Fruit fly (Drosophila melanogaster) whole organism, prepupa: ENCODE results near the gene IFT43.

Experiments
- Blimp-1 ChIP-seq: fragments of 200-800 bp; sonication (Bioruptor generic); optimal IDR thresholded peaks from 3 replicates; lab custom pipeline; 2017; ENCODE audit warnings: missing biosample characterization, missing genetic modification characterization, mild to moderate bottlenecking, moderate library complexity, missing genetic modification reagents
- CG10631 ChIP-seq: fragments of 200-800 bp; sonication (Bioruptor generic); optimal IDR thresholded peaks from 2 replicates; lab custom pipeline; 2016; ENCODE audit warnings: missing biosample characterization, missing genetic modification characterization
- CG10669 ChIP-seq: fragments of 200-800 bp; sonication (Bioruptor generic); optimal IDR thresholded peaks from 3 replicates; lab custom pipeline; 2018; ENCODE audit warnings: missing biosample characterization, mild to moderate bottlenecking, missing genetic modification characterization, moderate library complexity
- CG11294 ChIP-seq: fragments of 200-800 bp; sonication (Bioruptor generic); IDR thresholded peaks from 2 replicates; pipeline ENCODE4 v1.3.6; 2022; ENCODE audit warnings: missing biosample characterization, missing genetic modification characterization
- CG11762 ChIP-seq: fragments of 200-800 bp; sonication (Bioruptor generic); optimal IDR thresholded peaks from 3 replicates; lab custom pipeline; 2016; ENCODE audit warnings: missing biosample characterization, missing genetic modification characterization; ENCODE audit not compliant: insufficient read depth
- CG11902 ChIP-seq: fragments of 200-800 bp; sonication (Bioruptor generic); optimal IDR thresholded peaks from 3 replicates; lab custom pipeline; 2016; ENCODE audit warnings: missing biosample characterization, missing genetic modification characterization
- CG15336 ChIP-seq: fragments of 200-800 bp; sonication (Bioruptor generic); IDR thresholded peaks from 2 replicates; pipeline ENCODE4 v1.3.6; 2022; ENCODE audit warnings: missing biosample characterization, missing genetic modification characterization
- CG16779 ChIP-seq: fragments of 200-800 bp; sonication (Bioruptor generic); optimal IDR thresholded peaks from 3 replicates; lab custom pipeline; 2017; ENCODE audit warnings: missing biosample characterization, mild to moderate bottlenecking, missing genetic modification characterization
- CG3032 ChIP-seq: fragments of 200-800 bp; optimal IDR thresholded peaks from 2 replicates; lab custom pipeline; 2019; ENCODE audit warnings: missing biosample characterization, mild to moderate bottlenecking, missing genetic modification characterization, moderate library complexity
- CG31627 ChIP-seq: fragments of 200-800 bp; sonication (Bioruptor generic); optimal IDR thresholded peaks from 3 replicates; lab custom pipeline; 2016; ENCODE audit warnings: missing biosample characterization, missing genetic modification characterization
- CG32006 ChIP-seq: fragments of 200-800 bp; sonication (Bioruptor generic); optimal IDR thresholded peaks from 3 replicates; lab custom pipeline; 2017; ENCODE audit warnings: missing biosample characterization, mild to moderate bottlenecking, missing genetic modification characterization
- CG3919 ChIP-seq: fragments of 200-800 bp; sonication (Bioruptor generic); optimal IDR thresholded peaks from 3 replicates; lab custom pipeline; 2016; ENCODE audit warnings: missing biosample characterization, missing genetic modification characterization
- CG4318 ChIP-seq: fragments of 200-800 bp; sonication (Bioruptor generic); optimal IDR thresholded peaks from 3 replicates; lab custom pipeline; 2017; ENCODE audit warnings: missing biosample characterization, mild to moderate bottlenecking, missing genetic modification characterization
- CG6163 ChIP-seq: fragments of 200-800 bp; sonication (Bioruptor generic); IDR thresholded peaks from 3 replicates; pipeline ENCODE4 v1.3.6; 2022; ENCODE audit warnings: missing biosample characterization, missing genetic modification characterization
- CG6276 ChIP-seq: fragments of 200-800 bp; sonication (Bioruptor generic); optimal IDR thresholded peaks from 2 replicates; lab custom pipeline; 2017; ENCODE audit warnings: missing biosample characterization, mild to moderate bottlenecking, missing genetic modification characterization
- CG6792 ChIP-seq: fragments of 200-800 bp; sonication (Bioruptor generic); optimal IDR thresholded peaks from 3 replicates; lab custom pipeline; 2016; ENCODE audit warnings: missing biosample characterization, missing genetic modification characterization
- CG6808 ChIP-seq: fragments of 200-800 bp; sonication (Bioruptor generic); optimal IDR thresholded peaks from 3 replicates; lab custom pipeline; 2017; ENCODE audit warnings: missing biosample characterization, missing genetic modification characterization, mild to moderate bottlenecking, moderate library complexity, missing genetic modification reagents
- CG7368 ChIP-seq: fragments of 200-800 bp; sonication (Bioruptor generic); optimal IDR thresholded peaks from 3 replicates; lab custom pipeline; 2016; ENCODE audit warnings: missing biosample characterization, missing genetic modification characterization
- CG8119 ChIP-seq: fragments of 200-800 bp; sonication (Bioruptor generic); IDR thresholded peaks from 3 replicates; pipeline ENCODE4 v1.3.6; 2022; ENCODE audit warnings: missing biosample characterization, missing genetic modification characterization
- CG8319 ChIP-seq: fragments of 200-800 bp; sonication (Bioruptor generic); optimal IDR thresholded peaks from 3 replicates; lab custom pipeline; 2016; ENCODE audit warnings: missing biosample characterization, missing genetic modification characterization
- CG8632 ChIP-seq: fragments of 200-800 bp; sonication (Bioruptor generic); optimal IDR thresholded peaks from 3 replicates; lab custom pipeline; 2016; ENCODE audit warnings: missing biosample characterization, missing genetic modification characterization
- CG9139 ChIP-seq: fragments of 200-800 bp; sonication (Bioruptor generic); optimal IDR thresholded peaks from 3 replicates; lab custom pipeline; 2017; ENCODE audit warnings: missing biosample characterization, mild to moderate bottlenecking, missing genetic modification characterization
- Eip93F ChIP-seq: fragments of 200-800 bp; sonication (Bioruptor generic); optimal IDR thresholded peaks from 2 replicates; lab custom pipeline; 2016; ENCODE audit warnings: missing biosample characterization, mild to moderate bottlenecking, missing genetic modification characterization
- Ets21C ChIP-seq: fragments of 200-800 bp; sonication (Bioruptor generic); optimal IDR thresholded peaks from 3 replicates; lab custom pipeline; 2016; ENCODE audit warnings: missing biosample characterization, missing genetic modification characterization
- Ets96B ChIP-seq: fragments of 200-800 bp; optimal IDR thresholded peaks from 2 replicates; lab custom pipeline; 2019; ENCODE audit warnings: missing biosample characterization, mild to moderate bottlenecking, missing genetic modification characterization, moderate library complexity
- Gug ChIP-seq: fragments of 200-800 bp; sonication (Bioruptor generic); IDR thresholded peaks from 2 replicates; pipeline ENCODE4 v1.3.6; 2022; ENCODE audit warnings: missing biosample characterization, missing genetic modification characterization
- Hr38 ChIP-seq: sonication (Bioruptor generic); optimal IDR thresholded peaks from 2 replicates; lab custom pipeline; 2016; ENCODE audit warnings: missing biosample characterization, missing genetic modification characterization
- Hr39 ChIP-seq: fragments of 200-800 bp; sonication (Bioruptor generic); optimal IDR thresholded peaks from 2 replicates; lab custom pipeline; 2016; ENCODE audit warnings: missing biosample characterization, missing genetic modification characterization
- Hr4 ChIP-seq: fragments of 200-800 bp; sonication (Bioruptor generic); optimal IDR thresholded peaks from 3 replicates; lab custom pipeline; 2016; ENCODE audit warnings: missing biosample characterization, missing genetic modification characterization
- Sox15 ChIP-seq: fragments of 200-800 bp; sonication (Bioruptor generic); optimal IDR thresholded peaks from 3 replicates; lab custom pipeline; 2016; ENCODE audit warnings: missing biosample characterization, missing genetic modification characterization
- achi ChIP-seq: fragments of 200-800 bp; sonication (Bioruptor generic); optimal IDR thresholded peaks from 3 replicates; lab custom pipeline; 2016; ENCODE audit warnings: missing biosample characterization, missing genetic modification characterization
- acj6 ChIP-seq: fragments of 200-800 bp; sonication (Bioruptor generic); optimal IDR thresholded peaks from 3 replicates; lab custom pipeline; 2016; ENCODE audit warnings: missing biosample characterization, missing genetic modification characterization
- cyc ChIP-seq: fragments of 200-800 bp; sonication (Bioruptor generic); optimal IDR thresholded peaks from 3 replicates; lab custom pipeline; 2016; ENCODE audit warnings: missing biosample characterization, missing genetic modification characterization
- dac ChIP-seq: fragments of 200-800 bp; sonication (Bioruptor generic); optimal IDR thresholded peaks from 2 replicates; lab custom pipeline; 2017; ENCODE audit warnings: missing biosample characterization, mild to moderate bottlenecking, missing genetic modification characterization
- dsx ChIP-seq: fragments of 200-800 bp; optimal IDR thresholded peaks from 3 replicates; lab custom pipeline; 2019; ENCODE audit warnings: missing biosample characterization, mild to moderate bottlenecking, missing genetic modification characterization, moderate library complexity; ENCODE audit not compliant: poor library complexity, severe bottlenecking
- eg ChIP-seq: fragments of 200-800 bp; sonication (Bioruptor generic); IDR thresholded peaks from 3 replicates; pipeline ENCODE4 v1.3.6; 2022; ENCODE audit warnings: missing biosample characterization, missing genetic modification characterization
- esn ChIP-seq: fragments of 200-800 bp; sonication (Bioruptor generic); optimal IDR thresholded peaks from 2 replicates; lab custom pipeline; 2016; ENCODE audit warnings: missing biosample characterization, mild to moderate bottlenecking, missing genetic modification characterization, moderate library complexity
- fd59A ChIP-seq: fragments of 200-800 bp; sonication (Bioruptor generic); optimal IDR thresholded peaks from 2 replicates; lab custom pipeline; 2017; ENCODE audit warnings: missing biosample characterization, mild to moderate bottlenecking, missing genetic modification characterization, missing genetic modification reagents
- lz ChIP-seq: fragments of 200-800 bp; sonication (Bioruptor generic); optimal IDR thresholded peaks from 3 replicates; lab custom pipeline; 2016; ENCODE audit warnings: missing biosample characterization, missing genetic modification characterization
- net ChIP-seq: fragments of 200-800 bp; sonication (Bioruptor generic); optimal IDR thresholded peaks from 3 replicates; lab custom pipeline; 2016; ENCODE audit warnings: missing biosample characterization, missing genetic modification characterization
- salr ChIP-seq, 2 experiments: fragments of 200-800 bp; sonication (Bioruptor generic); optimal IDR thresholded peaks; 3 replicates each; lab custom pipeline; 2016 to 2018; ENCODE audit warnings: missing biosample characterization in 2 of 2, missing genetic modification characterization in 2 of 2, mild to moderate bottlenecking in 1 of 2
- ss ChIP-seq, 2 experiments: fragments of 200-800 bp; sonication (Bioruptor generic); optimal IDR thresholded peaks; 2 replicates in 1 of 2; 3 replicates in 1 of 2; lab custom pipeline; 2017 to 2018; ENCODE audit warnings: mild to moderate bottlenecking in 2 of 2, missing biosample characterization in 2 of 2, missing genetic modification characterization in 2 of 2, moderate library complexity in 1 of 2
- svp ChIP-seq: fragments of 200-800 bp; sonication (Bioruptor generic); peaks from one replicate; lab custom pipeline; 2016; ENCODE audit warnings: missing biosample characterization, missing genetic modification characterization
- topi ChIP-seq: fragments of 200-800 bp; sonication (Bioruptor generic); optimal IDR thresholded peaks from 3 replicates; lab custom pipeline; 2016; ENCODE audit warnings: missing biosample characterization, missing genetic modification characterization

IFT43 gene

DNA sequence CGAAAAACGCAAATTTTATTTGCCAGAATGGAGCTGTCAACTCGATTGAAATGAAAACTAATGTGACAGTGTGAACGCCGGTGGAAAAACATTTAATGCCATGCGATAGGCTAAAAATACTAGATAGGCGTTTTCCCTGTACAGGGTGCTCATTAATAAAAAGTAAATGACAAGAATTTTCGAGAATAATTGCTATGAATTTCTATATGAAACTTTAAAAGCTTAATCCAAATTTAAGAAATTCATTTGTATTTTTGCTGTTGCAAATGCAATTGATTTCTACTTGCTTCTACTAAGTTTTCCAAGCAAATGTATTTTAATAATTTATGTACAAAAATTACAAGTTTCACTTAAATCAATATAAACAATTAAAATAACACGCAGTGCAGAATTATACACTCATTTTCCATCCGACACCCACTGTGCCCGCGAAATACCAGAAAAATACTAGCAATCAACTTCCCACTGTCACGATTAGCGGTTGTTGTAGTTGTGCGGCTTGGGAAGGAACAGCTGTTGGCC lies 27.1 kb upstream of the IFT43 start, which contains the start of gene Pih1D1 (continued):
- TF ChIP-seq CG31627: peak; percentile 97
- TF ChIP-seq Ets96B: peak; percentile 94
- TF ChIP-seq CG4318 (GFP tag; lab: Kevin White, UChicago): peak; percentile 98
- TF ChIP-seq CG11902: peak; percentile 95
- TF ChIP-seq CG11294: peak; percentile 97
- peak; percentile 97 for TF ChIP-seq svp (GFP tag; lab: Kevin White, UChicago)
- TF ChIP-seq Eip93F (GFP tag; lab: Kevin White, UChicago): peak; percentile 74
- TF ChIP-seq CG15336 (GFP tag; lab: Robert Waterston, UW): peak; percentile 94
- TF ChIP-seq CG7368 (GFP tag; lab: Kevin White, UChicago): peak; percentile 84
- peak; percentile 94 for TF ChIP-seq achi (GFP tag; lab: Kevin White, UChicago)
- peak; percentile 96 for TF ChIP-seq CG3919
- TF ChIP-seq CG6163 (GFP tag; lab: Robert Waterston, UW): peak; percentile 96
- TF ChIP-seq Ets21C (GFP tag; lab: Kevin White, UChicago): peak; percentile 95

DNA sequence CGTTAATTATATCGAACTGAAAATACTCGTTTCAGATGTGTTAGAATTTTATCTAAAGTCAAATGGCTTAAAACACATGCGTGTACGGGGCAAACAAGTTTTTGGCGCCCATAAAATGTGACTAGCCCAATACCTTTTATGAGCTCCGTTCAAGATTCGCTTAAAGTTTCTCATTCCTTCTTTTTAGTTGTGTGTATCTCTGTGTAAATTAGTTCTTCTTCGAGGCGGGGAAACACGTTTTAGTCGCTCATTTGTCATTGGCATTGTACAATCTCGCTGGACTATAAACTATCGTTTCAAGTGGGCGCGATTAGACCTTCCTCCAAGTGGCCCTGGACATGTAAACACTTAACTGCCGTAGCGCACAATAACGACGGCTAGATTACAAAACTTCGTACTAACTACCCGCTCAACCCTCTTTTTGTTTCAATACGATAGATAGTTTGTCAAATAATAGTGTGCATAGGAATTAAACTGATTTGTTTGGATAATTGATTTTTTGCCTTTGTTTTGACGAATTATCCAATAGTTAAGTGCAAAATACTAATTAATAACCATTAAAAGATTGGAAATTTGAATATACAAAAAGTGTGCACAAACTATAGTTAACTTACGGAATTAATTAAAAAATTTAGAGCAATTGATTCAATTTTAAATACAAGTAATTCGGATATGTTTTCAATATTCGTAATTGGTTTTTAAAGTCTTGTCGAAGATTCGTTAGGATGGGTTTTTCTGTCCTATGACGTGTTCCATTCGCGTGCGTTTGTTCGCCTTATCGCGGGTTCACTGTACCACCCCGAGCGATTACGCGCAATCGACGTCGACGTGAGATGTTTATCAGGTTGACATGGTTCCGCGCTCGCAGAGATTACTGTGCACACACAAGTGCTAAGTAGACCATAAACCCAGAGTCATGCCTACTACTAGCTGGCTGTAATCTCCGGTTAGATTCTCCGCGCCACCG lies 25.9 kb upstream of the IFT43 start:
- TF ChIP-seq svp (GFP tag; lab: Kevin White, UChicago) (peak; percentile 94), Sox15 (GFP tag; lab: Kevin White, UChicago) (no peak), CG6808 (GFP tag; lab: Kevin White, UChicago) (no peak), CG8319 (GFP tag; lab: Kevin White, UChicago) (no peak), CG16779 (peak; percentile 9), CG6163 (GFP tag; lab: Robert Waterston, UW) (peak; percentile 67; the same call in 2 of the 3 replicates), topi (GFP tag; lab: Kevin White, UChicago) (peak; percentile 48), Eip93F (GFP tag; lab: Kevin White, UChicago) (no peak), CG7368 (GFP tag; lab: Kevin White, UChicago) (peak; percentile 0), fd59A (GFP tag; lab: Kevin White, UChicago) (no peak), acj6 (GFP tag; lab: Kevin White, UChicago) (peak; percentile 23), dsx (GFP tag; lab: Kevin White, UChicago) (no peak), CG6276 (GFP tag; lab: Kevin White, UChicago) (peak; percentile 51), lz (peak; percentile 24), cyc (GFP tag; lab: Kevin White, UChicago) (peak; percentile 48), eg (GFP tag; lab: Robert Waterston, UW) (peak; percentile 61; the same call in 2 of the 3 replicates), salr (GFP tag; optimal IDR thresholded peaks at IDR 0.05; lab: Kevin White, UChicago) (no peak), CG10669 (peak; percentile 58), Ets21C (GFP tag; lab: Kevin White, UChicago) (no peak), CG32006 (GFP tag; lab: Kevin White, UChicago) (peak; percentile 58), CG6792 (GFP tag; lab: Kevin White, UChicago) (no peak), Ets96B (peak; percentile 54), CG10631 (no peak), CG8119 (GFP tag; lab: Robert Waterston, UW) (no peak), Hr38 (GFP tag; lab: Kevin White, UChicago) (no peak), ss (GFP tag; optimal IDR thresholded peaks at IDR 0.05; lab: Kevin White, UChicago) (peak in 1 of 2 experiments; percentile 12), CG31627 (no peak), CG8632 (GFP tag; lab: Kevin White, UChicago) (no peak), CG11902 (no peak), Blimp-1 (GFP tag; lab: Kevin White, UChicago) (no peak), CG11294 (peak; percentile 36; the same call in 1 of the 2 replicates), Gug (GFP tag; lab: Robert Waterston, UW) (peak; percentile 32; the same call in 1 of the 2 replicates), Hr4 (GFP tag; lab: Kevin White, UChicago) (peak; percentile 53), achi (GFP tag; lab: Kevin White, UChicago) (peak; percentile 22), CG3032 (tag; lab: Kevin White, UChicago) (peak; percentile 40), CG9139 (GFP tag; lab: Kevin White, UChicago) (no peak), esn (GFP tag; lab: Kevin White, UChicago) (peak; percentile 42), dac (GFP tag; lab: Kevin White, UChicago) (no peak), Hr39 (no peak), CG3919 (peak; percentile 26), CG11762 (peak; percentile 11), net (peak; percentile 29), CG4318 (GFP tag; lab: Kevin White, UChicago) (no peak)
